Worm (Caenorhabditis elegans) whole organism, early embryonic: ENCODE results near the gene fbxa-128.

Source experiments
- B0310.2 ChIP-seq: sonication (generic microtip); optimal IDR thresholded peaks from 2 replicates; lab custom pipeline; 2016; ENCODE audit warnings: mild to moderate bottlenecking, missing genetic modification characterization, missing compliant biosample characterization
- flt-1 ChIP-seq: fragments of 200-800 bp; sonication (Bioruptor generic); IDR thresholded peaks from 2 replicates; pipeline ENCODE4 v1.3.6; 2022; ENCODE audit warnings: missing genetic modification characterization, missing compliant biosample characterization
- pes-1 ChIP-seq: fragments of 200-800 bp; sonication (Bioruptor generic); IDR thresholded peaks from 2 replicates; pipeline ENCODE4 v1.3.6; 2022; ENCODE audit warnings: missing genetic modification reagents, missing genetic modification characterization, missing compliant biosample characterization
- tra-4 ChIP-seq: sonication (generic microtip); optimal IDR thresholded peaks from 2 replicates; lab custom pipeline; 2017; ENCODE audit warnings: missing genetic modification characterization, missing compliant biosample characterization

DNA sequence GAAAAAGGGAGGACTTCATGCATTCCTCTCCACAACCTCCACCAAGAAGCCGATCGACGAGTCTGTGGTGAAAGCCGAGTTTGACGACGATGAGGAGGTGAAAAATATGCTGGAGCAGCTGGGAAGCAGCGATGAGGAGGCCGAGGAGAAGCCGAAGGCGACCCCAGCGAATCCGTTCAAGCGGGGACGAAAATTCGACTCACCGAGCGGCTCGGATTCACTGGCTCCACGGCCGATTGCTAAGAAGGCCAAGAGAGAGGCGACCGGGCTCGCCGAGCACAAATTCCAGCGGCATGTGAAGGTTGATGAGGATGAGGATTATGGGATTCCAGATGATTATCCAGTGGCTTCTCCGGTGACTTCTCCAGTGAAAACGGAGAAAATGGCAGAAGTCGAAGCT lies 4.0 kb upstream of the fbxa-128 start:
- TF ChIP-seq flt-1 (GFP tag; lab: Robert Waterston, UW): no peak
- TF ChIP-seq pes-1 (GFP tag; lab: Robert Waterston, UW): no peak
- no peak for TF ChIP-seq tra-4 (tag; lab: Kevin White, UChicago)
- TF ChIP-seq B0310.2 (tag; lab: Kevin White, UChicago): no peak
